Worm (Caenorhabditis elegans) whole organism, L4/young adult: ENCODE measurements around the gene nas-29.

ENCODE experiments used
- W03F9.2 ChIP-seq: fragments of 150-350 bp; optimal IDR thresholded peaks from 2 replicates; lab custom pipeline; 2014; ENCODE audit warnings: missing biosample characterization, missing genetic modification characterization
- him-1 ChIP-seq: sonication (generic microtip); optimal IDR thresholded peaks from 2 replicates; lab custom pipeline; 2016; ENCODE audit warnings: missing genotype, missing genetic modification reagents, missing genetic modification characterization, missing compliant biosample characterization

DNA sequence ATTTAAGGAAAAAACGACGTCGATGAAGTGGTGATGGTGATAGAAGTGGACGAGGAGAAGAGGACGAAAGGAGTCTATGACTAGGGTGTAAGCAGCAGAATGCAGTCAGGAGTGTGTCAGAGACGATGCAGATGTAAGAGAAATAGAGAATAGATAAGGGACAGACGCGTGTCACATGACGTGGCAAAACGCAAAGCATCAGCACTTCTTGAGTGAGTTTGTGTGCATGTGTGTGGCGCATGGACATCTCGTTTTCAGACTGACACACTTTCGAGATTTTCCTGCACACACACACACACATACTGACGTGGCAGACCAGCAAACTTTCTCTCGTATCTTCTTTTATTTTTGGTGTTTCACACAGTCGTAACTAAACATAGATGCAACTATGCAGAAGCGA is 40.6 kb upstream of the nas-29 start:
- TF ChIP-seq W03F9.2 (tag; lab: Kevin White, UChicago) (peak; percentile 22), him-1 (tag; lab: Kevin White, UChicago) (no peak)
